Fruit fly (Drosophila melanogaster) Kc167 (cell line): ENCODE results near the gene Kal1.

Experiments used
- h ChIP-seq: fragments of >200 bp; optimal IDR thresholded peaks from 3 replicates; lab custom pipeline; 2018; ENCODE audit warnings: missing external identifiers
- psq ChIP-seq: fragments of >200 bp; optimal IDR thresholded peaks from 2 replicates; lab custom pipeline; 2017; ENCODE audit warnings: missing external identifiers

DNA sequence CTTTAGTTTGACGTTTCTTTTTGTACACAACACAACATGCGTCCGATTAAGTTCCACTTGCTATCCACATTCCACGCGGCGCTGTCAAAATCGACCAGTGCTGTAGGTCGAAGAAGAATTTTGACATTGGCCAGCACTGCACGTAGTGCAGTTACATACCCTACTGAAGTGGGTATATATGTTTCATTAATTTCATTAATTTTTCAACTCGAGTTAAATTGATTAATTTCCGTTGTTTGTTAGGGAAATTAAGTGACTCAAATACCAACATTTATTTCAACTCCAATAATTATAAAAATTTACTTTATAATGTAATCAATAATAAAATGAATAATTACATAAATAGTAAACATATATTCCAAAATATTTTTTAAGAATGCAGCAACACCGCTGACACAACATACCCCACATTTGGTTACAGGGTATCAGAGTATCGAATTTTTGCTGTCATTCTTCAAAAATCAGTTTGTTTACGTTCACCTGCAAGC, 32.2 kb upstream of the Kal1 start, which contains the start of the genes eIF4EHP and CG18428:
- TF ChIP-seq h (lab: Kevin White, UChicago) (no peak), psq (lab: Kevin White, UChicago) (no peak)
